Worm (Caenorhabditis elegans): ENCODE results near the gene str-149.

ce11 chrV:16592947-16593791 lies 19.9 kb downstream of the str-149 start:
- TF ChIP-seq fos-1 (tag; optimal IDR thresholded peaks at IDR 0.05): peak; percentile 43
- no peak for TF ChIP-seq unc-55 (GFP tag; optimal IDR thresholded peaks at IDR 0.05)
- no peak for TF ChIP-seq alr-1 (tag; optimal IDR thresholded peaks at IDR 0.05)
- TF ChIP-seq nhr-25 (tag; optimal IDR thresholded peaks at IDR 0.05): no peak
- TF ChIP-seq elt-1 (tag; optimal IDR thresholded peaks at IDR 0.05): no peak
- TF ChIP-seq ama-1 (optimal IDR thresholded peaks at IDR 0.05): peak; percentile 26
- no peak for TF ChIP-seq lsy-2 (tag; optimal IDR thresholded peaks at IDR 0.05)
- no peak for TF ChIP-seq sma-3 (GFP tag; optimal IDR thresholded peaks at IDR 0.05)
- no peak for TF ChIP-seq ztf-4 (tag; optimal IDR thresholded peaks at IDR 0.05)
